Fruit fly (Drosophila melanogaster) whole organism, embryonic: ENCODE data around the gene shd.

Source experiments
- CG10321 ChIP-seq: fragments of 200-800 bp; sonication (Bioruptor generic); IDR thresholded peaks from 2 replicates; pipeline ENCODE4 v1.3.6; 2022; ENCODE audit warnings: missing biosample characterization, missing genetic modification characterization
- CG13624 ChIP-seq: fragments of 200-800 bp; sonication (Bioruptor generic); optimal IDR thresholded peaks from 2 replicates; lab custom pipeline; 2016; ENCODE audit warnings: missing biosample characterization, missing genetic modification characterization
- CG13775 ChIP-seq: fragments of 200-800 bp; sonication (Bioruptor generic); optimal IDR thresholded peaks from 3 replicates; lab custom pipeline; 2017; ENCODE audit warnings: missing biosample characterization, mild to moderate bottlenecking, missing genetic modification characterization
- CG15479 ChIP-seq: fragments of 200-800 bp; sonication (Bioruptor generic); optimal IDR thresholded peaks from 3 replicates; lab custom pipeline; 2019; ENCODE audit warnings: missing biosample characterization, mild to moderate bottlenecking, missing genetic modification characterization, moderate library complexity
- CG1832 ChIP-seq: fragments of 200-800 bp; sonication (Bioruptor generic); optimal IDR thresholded peaks from 2 replicates; lab custom pipeline; 2017; ENCODE audit warnings: missing biosample characterization, mild to moderate bottlenecking, missing genetic modification characterization, inconsistent platforms
- CG2875 ChIP-seq: fragments of 200-800 bp; sonication (Bioruptor generic); optimal IDR thresholded peaks from 2 replicates; lab custom pipeline; 2017; ENCODE audit warnings: missing biosample characterization, mild to moderate bottlenecking, missing genetic modification characterization, missing genetic modification reagents
- CG3281 ChIP-seq: fragments of 200-800 bp; sonication (Bioruptor generic); optimal IDR thresholded peaks from 3 replicates; lab custom pipeline; 2017; ENCODE audit warnings: missing biosample characterization, mild to moderate bottlenecking, missing genetic modification characterization
- CG3726 ChIP-seq: fragments of 200-800 bp; sonication (Bioruptor generic); IDR thresholded peaks from 3 replicates; pipeline ENCODE4, ENCODE4 v1.3.6; 2022; ENCODE audit warnings: missing biosample characterization, missing genetic modification characterization
- CG3838 ChIP-seq: fragments of 200-800 bp; sonication (Bioruptor generic); optimal IDR thresholded peaks from 3 replicates; lab custom pipeline; 2016; ENCODE audit warnings: missing biosample characterization, missing genetic modification characterization
- CG4730 ChIP-seq: fragments of 200-800 bp; sonication (Bioruptor generic); IDR thresholded peaks from 2 replicates; pipeline ENCODE4 v1.3.6; 2022; ENCODE audit warnings: missing biosample characterization, missing genetic modification characterization
- CG6791 ChIP-seq: fragments of 200-800 bp; sonication (Bioruptor generic); IDR thresholded peaks from 3 replicates; pipeline ENCODE4 v1.3.6; 2022; ENCODE audit warnings: missing biosample characterization, missing genetic modification characterization; ENCODE audit not compliant: partially characterized antibody
- CG7271 ChIP-seq: fragments of 200-800 bp; sonication (Bioruptor generic); optimal IDR thresholded peaks from 2 replicates; lab custom pipeline; 2018; ENCODE audit warnings: missing biosample characterization, mild to moderate bottlenecking, missing genetic modification characterization, moderate library complexity
- CG9727 ChIP-seq: fragments of 200-800 bp; sonication (Bioruptor generic); optimal IDR thresholded peaks from 3 replicates; lab custom pipeline; 2017; ENCODE audit warnings: missing biosample characterization, mild to moderate bottlenecking, missing genetic modification characterization
- CTCF ChIP-seq: fragments of 200-800 bp; sonication (Bioruptor generic); optimal IDR thresholded peaks from 2 replicates; lab custom pipeline; 2017; ENCODE audit warnings: missing biosample characterization, mild to moderate bottlenecking, missing genetic modification characterization, moderate library complexity
- Dll ChIP-seq: fragments of 200-800 bp; sonication (Bioruptor generic); IDR thresholded peaks from 4 replicates; pipeline ENCODE4 v1.3.6; 2022; ENCODE audit warnings: missing biosample characterization, missing genetic modification characterization; ENCODE audit not compliant: partially characterized antibody
- Ets65A ChIP-seq: fragments of 200-800 bp; sonication (Bioruptor generic); peaks from one replicate; lab custom pipeline; 2016; ENCODE audit warnings: missing biosample characterization, missing genetic modification characterization
- Fer3 ChIP-seq: fragments of 200-800 bp; sonication (Bioruptor generic); optimal IDR thresholded peaks from 2 replicates; lab custom pipeline; 2018; ENCODE audit warnings: missing biosample characterization, mild to moderate bottlenecking, missing genetic modification characterization, moderate library complexity
- Hr51 ChIP-seq, 2 experiments: fragments of 200-800 bp; sonication (Bioruptor generic); optimal IDR thresholded peaks; 2 replicates in 1 of 2; 3 replicates in 1 of 2; lab custom pipeline; 2016 to 2018; ENCODE audit warnings: missing biosample characterization in 2 of 2, missing genetic modification characterization in 2 of 2, mild to moderate bottlenecking in 1 of 2, moderate library complexity in 1 of 2
- Jarid2 ChIP-seq: fragments of 200-800 bp; sonication (Bioruptor generic); optimal IDR thresholded peaks from 3 replicates; lab custom pipeline; 2017; ENCODE audit warnings: mild to moderate bottlenecking, missing biosample characterization, missing genetic modification reagents, missing genetic modification characterization
- Mad ChIP-seq: fragments of 200-800 bp; sonication (Bioruptor generic); optimal IDR thresholded peaks from 2 replicates; lab custom pipeline; 2016; ENCODE audit warnings: missing biosample characterization, missing genetic modification characterization
- Max ChIP-seq: fragments of 200-800 bp; sonication (Bioruptor generic); optimal IDR thresholded peaks from 2 replicates; lab custom pipeline; 2016; ENCODE audit warnings: missing biosample characterization, mild to moderate bottlenecking, missing genetic modification characterization
- Nf-YA ChIP-seq: fragments of 200-800 bp; sonication (Bioruptor generic); IDR thresholded peaks from 2 replicates; pipeline ENCODE4 v1.3.6; 2022; ENCODE audit warnings: missing biosample characterization, missing genetic modification characterization
- Nf-YB ChIP-seq: fragments of 200-800 bp; sonication (Bioruptor generic); optimal IDR thresholded peaks from 3 replicates; lab custom pipeline; 2019; ENCODE audit warnings: missing biosample characterization, mild to moderate bottlenecking, missing genetic modification characterization, moderate library complexity
- Nf-YC ChIP-seq: fragments of 200-800 bp; optimal IDR thresholded peaks from 3 replicates; lab custom pipeline; 2019; ENCODE audit warnings: missing biosample characterization, mild to moderate bottlenecking, missing genetic modification characterization, moderate library complexity
- Opbp ChIP-seq: fragments of 200-800 bp; sonication (Bioruptor generic); IDR thresholded peaks from 3 replicates; pipeline ENCODE4 v1.3.6; 2022; ENCODE audit warnings: missing biosample characterization, missing genetic modification characterization; ENCODE audit not compliant: partially characterized antibody
- YL-1 ChIP-seq: fragments of 200-800 bp; sonication (Bioruptor generic); optimal IDR thresholded peaks from 3 replicates; lab custom pipeline; 2017; ENCODE audit warnings: missing biosample characterization, mild to moderate bottlenecking, missing genetic modification characterization
- bbx ChIP-seq: fragments of 200-800 bp; sonication (Bioruptor generic); IDR thresholded peaks from 2 replicates; pipeline ENCODE4 v1.3.6; 2022; ENCODE audit warnings: missing biosample characterization, missing genetic modification characterization; ENCODE audit not compliant: partially characterized antibody
- cato ChIP-seq: fragments of 200-800 bp; sonication (Bioruptor generic); optimal IDR thresholded peaks from 2 replicates; lab custom pipeline; 2016; ENCODE audit warnings: missing biosample characterization, missing genetic modification characterization, borderline replicate concordance
- chif ChIP-seq, 2 experiments: fragments of 200-800 bp; sonication (Bioruptor generic); optimal IDR thresholded peaks; 3 replicates each; lab custom pipeline; 2016; ENCODE audit warnings: missing biosample characterization in 2 of 2, missing genetic modification characterization in 2 of 2
- danr ChIP-seq: fragments of 200-800 bp; sonication (Bioruptor generic); IDR thresholded peaks from 2 replicates; pipeline ENCODE4 v1.3.6; 2022; ENCODE audit warnings: missing biosample characterization, missing genetic modification characterization
- dimm ChIP-seq: fragments of 200-800 bp; sonication (Bioruptor generic); IDR thresholded peaks from 2 replicates; pipeline ENCODE4 v1.3.6; 2022; ENCODE audit warnings: missing biosample characterization, missing genetic modification characterization
- ems ChIP-seq: fragments of 200-800 bp; sonication (Bioruptor generic); optimal IDR thresholded peaks from 3 replicates; lab custom pipeline; 2016; ENCODE audit warnings: missing biosample characterization, missing genetic modification characterization
- en ChIP-seq: fragments of 200-800 bp; sonication (Bioruptor generic); optimal IDR thresholded peaks from 2 replicates; lab custom pipeline; 2016; ENCODE audit warnings: missing biosample characterization, missing genetic modification characterization
- ewg ChIP-seq: fragments of 200-800 bp; sonication (Bioruptor generic); optimal IDR thresholded peaks from 3 replicates; lab custom pipeline; 2017; ENCODE audit warnings: mild to moderate bottlenecking, missing biosample characterization, missing genetic modification reagents, missing genetic modification characterization
- jigr1 ChIP-seq: fragments of 200-800 bp; sonication (Bioruptor generic); IDR thresholded peaks from 3 replicates; pipeline ENCODE4 v1.3.6; 2022; ENCODE audit warnings: missing biosample characterization, missing genetic modification characterization
- nerfin-1 ChIP-seq: fragments of 200-800 bp; sonication (Bioruptor generic); optimal IDR thresholded peaks from 3 replicates; lab custom pipeline; 2019; ENCODE audit warnings: missing biosample characterization, mild to moderate bottlenecking, missing genetic modification characterization, moderate library complexity
- nom ChIP-seq: fragments of 200-800 bp; sonication (Bioruptor generic); optimal IDR thresholded peaks from 2 replicates; lab custom pipeline; 2017; ENCODE audit warnings: missing biosample characterization, missing genetic modification characterization, mild to moderate bottlenecking, moderate library complexity, missing genetic modification reagents
- onecut ChIP-seq: fragments of 200-800 bp; sonication (Bioruptor generic); IDR thresholded peaks from 2 replicates; pipeline ENCODE4 v1.3.6; 2022; ENCODE audit warnings: missing biosample characterization, missing genetic modification characterization
- org-1 ChIP-seq: fragments of 200-800 bp; sonication (Bioruptor generic); optimal IDR thresholded peaks from 2 replicates; lab custom pipeline; 2017; ENCODE audit warnings: missing biosample characterization, missing genetic modification characterization
- rib ChIP-seq: fragments of 200-800 bp; sonication (Bioruptor generic); IDR thresholded peaks from 2 replicates; pipeline ENCODE4 v1.3.6; 2022; ENCODE audit warnings: missing biosample characterization, missing genetic modification characterization
- seq ChIP-seq: fragments of 200-800 bp; sonication (Bioruptor generic); IDR thresholded peaks from 2 replicates; pipeline ENCODE4 v1.3.6; 2022; ENCODE audit warnings: missing biosample characterization, missing genetic modification characterization
- sima ChIP-seq: fragments of 200-800 bp; sonication (Bioruptor generic); optimal IDR thresholded peaks from 2 replicates; lab custom pipeline; 2016; ENCODE audit warnings: missing biosample characterization, missing genetic modification characterization
- slp2 ChIP-seq: fragments of 200-800 bp; sonication (Bioruptor generic); optimal IDR thresholded peaks from 2 replicates; lab custom pipeline; 2016; ENCODE audit warnings: missing biosample characterization, missing genetic modification characterization
- stc ChIP-seq: fragments of 200-800 bp; sonication (Bioruptor generic); IDR thresholded peaks from 2 replicates; pipeline ENCODE4 v1.3.6; 2022; ENCODE audit warnings: missing biosample characterization, missing genetic modification characterization
- tin ChIP-seq: fragments of 200-800 bp; sonication (Bioruptor generic); optimal IDR thresholded peaks from 3 replicates; lab custom pipeline; 2016; ENCODE audit warnings: missing biosample characterization, missing genetic modification characterization
- tll ChIP-seq, 2 experiments: fragments of 200-800 bp in 1 of 2; fragments of >200 bp in 1 of 2; sonication (Bioruptor generic) in 1 of 2; optimal IDR thresholded peaks; 2 replicates each; lab custom pipeline; 2017 to 2019; ENCODE audit warnings: missing biosample characterization in 2 of 2, missing genetic modification characterization in 2 of 2, mild to moderate bottlenecking in 1 of 2, moderate library complexity in 1 of 2
- zf30C ChIP-seq: fragments of 200-800 bp; sonication (Bioruptor generic); optimal IDR thresholded peaks from 3 replicates; lab custom pipeline; 2018; ENCODE audit warnings: missing biosample characterization, mild to moderate bottlenecking, missing genetic modification characterization
- zfh1 ChIP-seq: fragments of 200-800 bp; sonication (Bioruptor generic); IDR thresholded peaks from 3 replicates; pipeline ENCODE4 v1.3.6; 2022; ENCODE audit warnings: missing biosample characterization, missing genetic modification characterization

shd gene

dm6 chr3L:14580294-14580693 lies 34.0 kb upstream of the shd start (continued):
- no peak for TF ChIP-seq chif (GFP tag; optimal IDR thresholded peaks at IDR 0.05; lab: Kevin White, UChicago)
- no peak for TF ChIP-seq Max (GFP tag; lab: Kevin White, UChicago)
- TF ChIP-seq zfh1, result no peak
- peak; percentile 74 for TF ChIP-seq onecut (GFP tag; lab: Robert Waterston, UW)
- peak; percentile 38; the same call in 1 of the 2 replicates for TF ChIP-seq bbx
- peak; percentile 47 for TF ChIP-seq nerfin-1
- TF ChIP-seq CG10321 (GFP tag; lab: Robert Waterston, UW), result peak; percentile 69
- peak; percentile 63 for TF ChIP-seq CG1832 (GFP tag; lab: Kevin White, UChicago)
- TF ChIP-seq CG13775 (GFP tag; lab: Kevin White, UChicago), result no peak
- peak; percentile 65 for TF ChIP-seq Nf-YB
- peak; percentile 92 for TF ChIP-seq ewg
- no peak for TF ChIP-seq CG2875 (GFP tag; lab: Kevin White, UChicago)
- no peak for TF ChIP-seq cato (GFP tag; lab: Kevin White, UChicago)
- TF ChIP-seq YL-1 (GFP tag; lab: Kevin White, UChicago), result no peak
- TF ChIP-seq ems (GFP tag; lab: Kevin White, UChicago), result no peak
- 0 out of 2 replicates have a peak, but pooled peaks have one; percentile 35 for TF ChIP-seq seq
- no peak for TF ChIP-seq zf30C (GFP tag; lab: Kevin White, UChicago)

dm6 chr3L:14582736-14583135 lies 31.5 kb upstream of the shd start:
- TF ChIP-seq stc (no peak), tll (GFP tag; optimal IDR thresholded peaks at IDR 0.05; lab: Kevin White, UChicago) (peak in 1 of 2 experiments; percentile 96), CG13624 (GFP tag; lab: Kevin White, UChicago) (no peak), sima (GFP tag; lab: Kevin White, UChicago) (no peak), en (no peak), Ets65A (GFP tag; lab: Kevin White, UChicago) (peak; percentile 85), Dll (GFP tag; lab: Robert Waterston, UW) (no peak), CG3838 (GFP tag; lab: Kevin White, UChicago) (no peak)
- TF ChIP-seq, all 482 proteins: peak for 2

dm6 chr3L:14583803-14584202 lies 30.5 kb upstream of the shd start:
- TF ChIP-seq Ets65A (GFP tag; lab: Kevin White, UChicago) (peak; percentile 74), org-1 (GFP tag; lab: Kevin White, UChicago) (no peak), Hr51 (GFP tag; optimal IDR thresholded peaks at IDR 0.05; lab: Kevin White, UChicago) (no peak), danr (GFP tag; lab: Robert Waterston, UW) (no peak), rib (GFP tag; lab: Robert Waterston, UW) (no peak), CG15479 (GFP tag; lab: Kevin White, UChicago) (peak; percentile 67), Opbp (GFP tag; lab: Robert Waterston, UW) (0 out of 3 replicates have a peak, but pooled peaks have one; percentile 10)

dm6 chr3L:14590964-14591363 lies 23.3 kb upstream of the shd start:
- TF ChIP-seq slp2 (GFP tag; lab: Kevin White, UChicago) (no peak), Nf-YA (GFP tag; lab: Robert Waterston, UW) (no peak), Mad (GFP tag; lab: Kevin White, UChicago) (no peak), CG3726 (no peak), CTCF (GFP tag; lab: Kevin White, UChicago) (no peak), Nf-YC (tag; lab: Kevin White, UChicago) (peak; percentile 77), Fer3 (no peak), dimm (GFP tag; lab: Robert Waterston, UW) (no peak), nom (no peak), tin (GFP tag; lab: Kevin White, UChicago) (no peak), CG7271 (tag; lab: Kevin White, UChicago) (no peak), CG6791 (GFP tag; lab: Robert Waterston, UW) (no peak), CG4730 (no peak), seq (0 out of 2 replicates have a peak, but pooled peaks have one; percentile 37), CG3281 (GFP tag; lab: Kevin White, UChicago) (no peak), CG9727 (GFP tag; lab: Kevin White, UChicago) (no peak), jigr1 (GFP tag; lab: Robert Waterston, UW) (no peak), Jarid2 (no peak)
